Worm (Caenorhabditis elegans) whole organism, L4 larva: ENCODE results near the gene rbc-2.

Experiments used
- F10B5.3 ChIP-seq: sonication (generic microtip); optimal IDR thresholded peaks from 2 replicates; lab custom pipeline; 2016; ENCODE audit warnings: mild to moderate bottlenecking, missing genetic modification characterization, missing compliant biosample characterization
- F37D6.2 ChIP-seq: sonication (generic microtip); optimal IDR thresholded peaks from 2 replicates; lab custom pipeline; 2016; ENCODE audit warnings: mild to moderate bottlenecking, missing genetic modification characterization, missing compliant biosample characterization
- F44E2.7 ChIP-seq: fragments of 200-800 bp; sonication (Bioruptor generic); IDR thresholded peaks from 2 replicates; pipeline ENCODE4 v2.1.2; 2022; ENCODE audit warnings: missing genetic modification characterization, missing compliant biosample characterization
- T26A8.4 ChIP-seq: fragments of 200-800 bp; sonication (Bioruptor generic); IDR thresholded peaks from 2 replicates; pipeline ENCODE4 v1.3.6; 2022; ENCODE audit warnings: missing genetic modification characterization, missing compliant biosample characterization
- Y5F2A.4 ChIP-seq: fragments of 200-800 bp; sonication (Bioruptor generic); optimal IDR thresholded peaks from 2 replicates; lab custom pipeline; 2018; ENCODE audit warnings: mild to moderate bottlenecking, missing genetic modification characterization, missing compliant biosample characterization
- aha-1 ChIP-seq: fragments of 150-350 bp; peaks from one replicate; lab custom pipeline; 2014; ENCODE audit warnings: missing biosample characterization, missing genetic modification characterization
- ceh-28 ChIP-seq: fragments of 150-350 bp; optimal IDR thresholded peaks from 2 replicates; lab custom pipeline; 2014; ENCODE audit warnings: missing biosample characterization, missing genetic modification reagents, missing genetic modification characterization
- daf-12 ChIP-seq: fragments of 150-350 bp; optimal IDR thresholded peaks from 2 replicates; lab custom pipeline; 2014; ENCODE audit warnings: missing biosample characterization, missing genetic modification reagents, missing genetic modification characterization
- daf-16 ChIP-seq, 3 experiments: sonication (generic microtip); optimal IDR thresholded peaks; 2 replicates each; lab custom pipeline; 2016 to 2017; ENCODE audit warnings: missing genetic modification characterization in 3 of 3, missing genetic modification reagents in 3 of 3, mild to moderate bottlenecking in 2 of 3, missing compliant biosample characterization in 2 of 3, missing biosample characterization in 1 of 3, moderate library complexity in 1 of 3
- dmd-6 ChIP-seq: fragments of 200-800 bp; sonication (Bioruptor generic); IDR thresholded peaks from 2 replicates; pipeline ENCODE4 v1.3.6; 2022; ENCODE audit warnings: missing genetic modification reagents, missing genetic modification characterization, missing compliant biosample characterization
- dmd-8 ChIP-seq: fragments of 200-800 bp; sonication (Bioruptor generic); IDR thresholded peaks from 2 replicates; pipeline ENCODE4 v1.3.6; 2022; ENCODE audit warnings: missing genetic modification characterization, missing compliant biosample characterization
- dve-1 ChIP-seq: sonication (generic microtip); optimal IDR thresholded peaks from 2 replicates; lab custom pipeline; 2017; ENCODE audit warnings: antibody characterized with exemption, mild to moderate bottlenecking, missing genetic modification characterization, missing compliant biosample characterization; ENCODE audit not compliant: insufficient read depth
- egl-43 ChIP-seq: fragments of 200-800 bp; sonication (Bioruptor generic); IDR thresholded peaks from 2 replicates; pipeline ENCODE4 v1.3.6; 2022; ENCODE audit warnings: missing genetic modification reagents, missing genetic modification characterization, missing compliant biosample characterization
- fos-1 ChIP-seq: fragments of 150-350 bp; optimal IDR thresholded peaks from 2 replicates; lab custom pipeline; 2014; ENCODE audit warnings: missing biosample characterization, missing genetic modification characterization
- hif-1 ChIP-seq, 2 experiments: sonication (generic microtip); optimal IDR thresholded peaks; 2 replicates each; lab custom pipeline; 2016 to 2017; ENCODE audit warnings: missing compliant biosample characterization in 2 of 2, missing genetic modification characterization in 2 of 2, missing genetic modification reagents in 2 of 2, missing genotype in 2 of 2, mild to moderate bottlenecking in 1 of 2
- hlh-11 ChIP-seq: fragments of 200-800 bp; sonication (Bioruptor generic); optimal IDR thresholded peaks from 2 replicates; lab custom pipeline; 2018; ENCODE audit warnings: mild to moderate bottlenecking, missing genetic modification characterization, missing compliant biosample characterization
- hlh-30 ChIP-seq: sonication (generic microtip); optimal IDR thresholded peaks from 2 replicates; lab custom pipeline; 2017; ENCODE audit warnings: antibody characterized with exemption, mild to moderate bottlenecking, missing genetic modification characterization, missing compliant biosample characterization; ENCODE audit not compliant: insufficient read depth
- hmg-1.1 ChIP-seq: fragments of 200-800 bp; sonication (Bioruptor generic); IDR thresholded peaks from 2 replicates; pipeline ENCODE4 v1.3.6; 2022; ENCODE audit warnings: missing genetic modification reagents, missing genetic modification characterization, missing compliant biosample characterization
- lim-7 ChIP-seq: fragments of 200-800 bp; sonication (Bioruptor generic); IDR thresholded peaks from 2 replicates; pipeline ENCODE4 v1.3.6; 2022; ENCODE audit warnings: missing genetic modification characterization, missing compliant biosample characterization
- lin-1 ChIP-seq: fragments of 200-800 bp; sonication (Bioruptor generic); IDR thresholded peaks from 2 replicates; pipeline ENCODE4 v1.3.6; 2022; ENCODE audit warnings: missing genetic modification reagents, missing genetic modification characterization, missing compliant biosample characterization
- lin-13 ChIP-seq: fragments of 150-350 bp; optimal IDR thresholded peaks from 2 replicates; lab custom pipeline; 2014; ENCODE audit warnings: missing biosample characterization, missing genetic modification reagents, missing genetic modification characterization
- lsy-2 ChIP-seq, 2 experiments: fragments of 150-350 bp in 1 of 2; sonication (generic microtip) in 1 of 2; optimal IDR thresholded peaks; 2 replicates each; lab custom pipeline; 2014 to 2017; ENCODE audit warnings: missing biosample characterization in 2 of 2, missing genetic modification characterization in 2 of 2
- mdl-1 ChIP-seq, 2 experiments: fragments of 150-350 bp in 1 of 2; sonication (generic microtip) in 1 of 2; optimal IDR thresholded peaks; 2 replicates each; lab custom pipeline; 2014 to 2017; ENCODE audit warnings: missing biosample characterization in 2 of 2, missing genetic modification characterization in 2 of 2
- mep-1 ChIP-seq: fragments of 150-350 bp; sonication (generic microtip); optimal IDR thresholded peaks from 3 replicates; lab custom pipeline; 2014; ENCODE audit warnings: missing biosample characterization, missing genetic modification characterization
- mxl-3 ChIP-seq: fragments of 200-800 bp; sonication (Bioruptor generic); optimal IDR thresholded peaks from 2 replicates; lab custom pipeline; 2018; ENCODE audit warnings: mild to moderate bottlenecking, missing genetic modification characterization, missing compliant biosample characterization
- nhr-10 ChIP-seq: fragments of 150-350 bp; optimal IDR thresholded peaks from 2 replicates; lab custom pipeline; 2014; ENCODE audit warnings: missing biosample characterization, missing genetic modification characterization
- nhr-11 ChIP-seq: fragments of 150-350 bp; optimal IDR thresholded peaks from 2 replicates; lab custom pipeline; 2014; ENCODE audit warnings: missing biosample characterization, missing genetic modification characterization
- nhr-237 ChIP-seq: sonication (generic microtip); optimal IDR thresholded peaks from 2 replicates; lab custom pipeline; 2017; ENCODE audit warnings: missing biosample characterization, missing genetic modification characterization
- nhr-28 ChIP-seq: fragments of 150-350 bp; optimal IDR thresholded peaks from 2 replicates; lab custom pipeline; 2014; ENCODE audit warnings: missing biosample characterization, missing genetic modification characterization
- nhr-48 ChIP-seq: sonication (generic microtip); optimal IDR thresholded peaks from 2 replicates; lab custom pipeline; 2016; ENCODE audit warnings: mild to moderate bottlenecking, missing genetic modification characterization, missing compliant biosample characterization
- nhr-6 ChIP-seq: fragments of 150-350 bp; optimal IDR thresholded peaks from 2 replicates; lab custom pipeline; 2014; ENCODE audit warnings: missing biosample characterization, missing genetic modification characterization
- nhr-77 ChIP-seq: fragments of 150-350 bp; optimal IDR thresholded peaks from 2 replicates; lab custom pipeline; 2014; ENCODE audit warnings: missing biosample characterization, missing genetic modification characterization
- php-3 ChIP-seq: fragments of 200-800 bp; sonication (Bioruptor generic); IDR thresholded peaks from 2 replicates; pipeline ENCODE4 v1.3.6; 2022; ENCODE audit warnings: missing genetic modification reagents, missing genetic modification characterization, missing compliant biosample characterization
- pqm-1 ChIP-seq: sonication (generic microtip); optimal IDR thresholded peaks from 2 replicates; lab custom pipeline; 2017; ENCODE audit warnings: missing biosample characterization, missing genetic modification characterization
- rbr-2 ChIP-seq: sonication (generic microtip); optimal IDR thresholded peaks from 2 replicates; lab custom pipeline; 2016; ENCODE audit warnings: missing genotype, missing genetic modification characterization, missing compliant biosample characterization
- set-16 ChIP-seq: fragments of 200-800 bp; sonication (Bioruptor generic); IDR thresholded peaks from 2 replicates; pipeline ENCODE4 v1.3.6; 2022; ENCODE audit warnings: missing genetic modification reagents, missing genetic modification characterization, missing compliant biosample characterization
- snpc-1.2 ChIP-seq: fragments of 200-800 bp; sonication (Bioruptor generic); IDR thresholded peaks from 2 replicates; pipeline ENCODE4 v1.3.6; 2022; ENCODE audit warnings: missing genetic modification reagents, missing genetic modification characterization, missing compliant biosample characterization
- tra-1 ChIP-seq: fragments of 200-800 bp; sonication (Bioruptor generic); IDR thresholded peaks from 2 replicates; pipeline ENCODE4 v1.3.6; 2022; ENCODE audit warnings: missing genetic modification reagents, missing genetic modification characterization, missing compliant biosample characterization
- unc-62 ChIP-seq, 3 experiments: fragments of 150-350 bp in 1 of 3; sonication (generic microtip); optimal IDR thresholded peaks in 2 of 3; peaks in 1 of 3; 1 replicate in 1 of 3; 2 replicates in 2 of 3; lab custom pipeline; 2014 to 2017; ENCODE audit warnings: missing biosample characterization in 3 of 3, missing genetic modification characterization in 3 of 3, missing genetic modification reagents in 3 of 3, missing genotype in 1 of 3

Gene rbc-2

DNA sequence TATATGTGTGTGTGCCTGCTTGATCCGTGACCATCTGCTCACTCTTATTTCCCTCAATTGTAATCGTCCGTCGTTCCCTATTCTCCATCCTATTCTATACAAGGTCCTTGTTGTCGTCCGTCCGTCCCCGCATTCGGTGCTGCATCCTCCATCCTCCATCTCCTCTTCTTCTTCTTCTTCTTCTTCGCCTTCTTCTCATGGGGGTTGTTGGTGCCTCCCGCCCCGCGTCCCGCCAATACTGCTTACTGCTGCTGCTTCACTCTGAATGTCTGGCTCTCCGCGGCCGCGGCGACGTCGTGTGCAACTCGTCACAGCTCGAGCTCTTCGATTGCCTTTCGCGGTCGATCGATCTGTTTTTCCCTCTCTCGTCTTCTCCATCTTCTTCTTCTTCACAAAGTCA is 6.6 kb upstream of the rbc-2 start (continued):
- no peak for TF ChIP-seq Y5F2A.4 (GFP tag; lab: Kevin White, UChicago)
- no peak for TF ChIP-seq lim-7 (GFP tag; lab: Robert Waterston, UW)
- no peak for TF ChIP-seq lin-13
- peak in 1 of 2 experiments; percentile 19 for TF ChIP-seq mdl-1 (tag; optimal IDR thresholded peaks at IDR 0.05; lab: Kevin White, UChicago)
- TF ChIP-seq F44E2.7 (GFP tag; lab: Robert Waterston, UW), result no peak
- TF ChIP-seq nhr-6 (tag; lab: Kevin White, UChicago), result no peak
- TF ChIP-seq ceh-28 (tag; lab: Kevin White, UChicago), result no peak
- peak; percentile 74 for TF ChIP-seq aha-1

DNA sequence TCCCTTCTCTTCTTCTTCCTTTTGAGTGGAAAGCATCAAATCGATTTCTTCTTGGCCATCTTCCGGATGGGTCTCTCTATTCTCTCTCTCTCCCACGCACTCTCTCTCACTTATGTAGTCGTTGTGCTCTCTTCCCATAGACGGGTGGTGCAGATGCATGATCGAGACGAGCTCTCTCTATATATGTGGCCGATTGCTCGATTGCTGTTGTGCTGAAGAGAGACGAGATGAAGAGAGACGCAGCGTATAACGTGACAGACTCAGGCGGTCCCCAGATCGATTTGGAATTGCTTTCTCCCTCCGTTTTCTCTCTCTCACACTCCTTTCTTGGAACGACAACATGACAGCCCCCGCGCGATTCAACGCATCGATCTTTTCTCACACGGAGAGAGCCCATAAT is 4.2 kb upstream of the rbc-2 start:
- TF ChIP-seq daf-12 (tag; lab: Kevin White, UChicago) (no peak), mep-1 (tag; lab: Kevin White, UChicago) (peak; percentile 44), F37D6.2 (tag; lab: Kevin White, UChicago) (peak; percentile 77), unc-62 (GFP tag; optimal IDR thresholded peaks at IDR 0.05 in 1 of 2; lab: Kevin White, UChicago) (peak in 1 of 2 experiments; percentile 49), unc-62 (tag; optimal IDR thresholded peaks at IDR 0.05; lab: Kevin White, UChicago) (no peak), hif-1 (tag; optimal IDR thresholded peaks at IDR 0.05; lab: Kevin White, UChicago) (peak in 1 of 2 experiments; percentile 14), nhr-10 (tag; lab: Kevin White, UChicago) (no peak), F10B5.3 (no peak), rbr-2 (peak; percentile 65), mdl-1 (tag; optimal IDR thresholded peaks at IDR 0.05; lab: Kevin White, UChicago) (peak in 1 of 2 experiments; percentile 45), lsy-2 (tag; optimal IDR thresholded peaks at IDR 0.05; lab: Kevin White, UChicago) (peak; percentile 41 to 63), hlh-30 (tag; lab: Kevin White, UChicago) (peak; percentile 88), set-16 (GFP tag; lab: Robert Waterston, UW) (peak; percentile 44; the same call in 1 of the 2 replicates), hmg-1.1 (GFP tag; lab: Robert Waterston, UW) (peak; percentile 31; the same call in 1 of the 2 replicates)

DNA sequence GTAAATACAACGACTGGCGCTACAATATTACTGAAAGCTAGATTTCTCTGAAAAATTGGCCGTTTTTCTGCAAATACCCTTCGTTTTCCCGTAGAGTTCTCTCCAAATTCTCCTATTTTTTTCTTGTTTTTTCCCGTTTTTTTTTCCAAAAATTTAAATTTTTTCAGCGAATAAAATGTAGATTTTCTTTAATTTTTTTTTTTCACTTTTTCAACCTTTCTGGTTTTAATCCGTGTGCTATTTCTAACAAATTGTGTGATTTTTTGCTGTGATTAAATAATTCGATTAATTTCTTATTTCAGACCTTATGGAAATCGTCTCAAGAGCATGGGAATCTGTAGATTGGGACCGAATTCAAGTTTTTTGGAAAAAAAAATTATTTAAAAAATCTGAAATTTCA is 1.8 kb upstream of the rbc-2 start, which contains the start of gene cone-1:
cone-1 (plus strand) TSS at position 301 of the 400 bp plus-strand sequence.
- TF ChIP-seq aha-1 (peak; percentile 27), nhr-11 (no peak)

DNA sequence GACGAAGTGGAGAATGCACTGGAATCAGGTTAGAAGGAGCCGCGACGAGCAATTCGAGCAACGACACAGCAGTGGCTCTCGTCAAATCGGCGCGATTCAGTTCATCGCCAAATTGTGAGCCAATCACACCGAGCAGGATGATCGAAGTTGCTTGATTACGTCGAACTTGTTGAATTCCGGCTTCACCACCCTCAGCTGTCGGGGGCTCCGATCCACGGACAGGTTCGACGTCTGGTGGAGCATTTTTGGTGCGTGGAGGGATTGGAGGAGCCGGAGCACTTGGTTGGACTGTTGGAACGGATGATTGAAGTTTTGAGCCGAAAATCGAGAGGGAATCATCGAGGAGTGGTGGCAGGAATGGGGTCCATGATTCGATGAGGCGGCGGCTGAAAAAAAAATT is 13.0 kb downstream of the rbc-2 start:
- TF ChIP-seq set-16 (GFP tag; lab: Robert Waterston, UW), result peak; percentile 60
- no peak for TF ChIP-seq F37D6.2 (tag; lab: Kevin White, UChicago)

DNA sequence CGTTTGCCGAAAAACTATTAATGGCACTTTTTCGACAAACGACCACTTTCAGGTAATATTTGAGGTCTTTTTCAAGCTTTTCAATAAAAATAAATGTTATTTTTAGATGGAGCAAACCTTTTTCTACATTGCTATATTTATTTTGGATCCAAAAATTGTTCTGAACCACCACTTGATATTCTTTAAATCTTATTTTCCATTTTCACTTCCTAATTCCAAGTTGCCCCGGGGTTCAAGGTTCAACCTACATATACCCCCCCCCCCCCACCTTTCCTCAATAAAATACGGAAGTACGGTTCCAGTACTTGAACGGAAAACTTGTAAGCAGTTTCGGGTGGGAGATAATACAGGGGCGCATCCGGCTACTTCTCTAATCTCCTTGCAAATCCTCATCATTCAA is 20.0 kb downstream of the rbc-2 start, which contains the start of gene Y54F10AM.6:
Y54F10AM.6 (plus strand) TSS at position 301 of the 400 bp plus-strand sequence.
- TF ChIP-seq lin-1 (GFP tag; lab: Robert Waterston, UW) (no peak), fos-1 (tag; lab: Kevin White, UChicago) (no peak), rbr-2 (no peak), T26A8.4 (no peak), dmd-8 (GFP tag; lab: Robert Waterston, UW) (0 out of 2 replicates have a peak, but pooled peaks have one; percentile 45)
- TF ChIP-seq, all 104 proteins: peak for 1

DNA sequence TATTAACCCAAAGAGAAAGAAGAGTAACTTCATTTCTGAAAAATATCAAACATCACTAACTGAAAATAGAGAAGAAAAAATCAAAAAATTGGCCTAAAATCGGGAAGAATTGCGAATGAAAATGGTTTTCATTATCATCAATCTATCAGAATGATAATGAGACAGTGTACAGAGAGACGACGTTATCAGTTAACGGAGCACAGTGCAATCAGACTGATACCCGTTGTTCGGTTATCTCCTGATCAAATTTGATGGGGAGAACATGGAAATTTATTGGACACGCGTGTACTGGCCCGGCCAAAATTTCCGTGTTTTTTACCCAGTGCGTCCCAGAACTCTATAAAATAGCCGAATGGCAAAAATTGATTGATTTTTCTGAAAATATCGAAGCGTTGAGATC is 20.6 kb downstream of the rbc-2 start, which contains the start of gene Y54F10AM.8:
Y54F10AM.8 (minus strand) TSS at position 35 of the 400 bp plus-strand sequence.
- TF ChIP-seq mxl-3 (GFP tag; lab: Kevin White, UChicago) (peak; percentile 50), aha-1 (no peak), pqm-1 (tag; lab: Kevin White, UChicago) (peak; percentile 97), nhr-28 (tag; lab: Kevin White, UChicago) (peak; percentile 89), nhr-48 (tag; lab: Kevin White, UChicago) (no peak), snpc-1.2 (GFP tag; lab: Robert Waterston, UW) (no peak), tra-1 (GFP tag; lab: Robert Waterston, UW) (peak; percentile 37; the same call in 1 of the 2 replicates), egl-43 (GFP tag; lab: Robert Waterston, UW) (no peak), php-3 (GFP tag; lab: Robert Waterston, UW) (0 out of 2 replicates have a peak, but pooled peaks have one; percentile 48), dmd-6 (GFP tag; lab: Robert Waterston, UW) (peak; percentile 84), mdl-1 (tag; optimal IDR thresholded peaks at IDR 0.05; lab: Kevin White, UChicago) (peak in 1 of 2 experiments; percentile 35), daf-16 (GFP tag; optimal IDR thresholded peaks at IDR 0.05; lab: Kevin White, UChicago) (no peak), daf-16 (tag; optimal IDR thresholded peaks at IDR 0.05; lab: Kevin White, UChicago) (peak; percentile 54), dve-1 (tag; lab: Kevin White, UChicago) (peak; percentile 47), nhr-237 (no peak), hlh-11 (tag; lab: Kevin White, UChicago) (peak; percentile 66), daf-12 (tag; lab: Kevin White, UChicago) (no peak), nhr-77 (peak; percentile 39)
- TF ChIP-seq, all 104 proteins: peak for 11
